Worm (Caenorhabditis elegans) whole organism, L2 larva: Measurements from ENCODE around the gene tsg-101.

ENCODE experiments used
- C34F6.9 ChIP-seq: fragments of 150-350 bp; optimal IDR thresholded peaks from 2 replicates; lab custom pipeline; 2014; ENCODE audit warnings: missing biosample characterization, missing genetic modification characterization
- F13H6.1 ChIP-seq: sonication (generic microtip); optimal IDR thresholded peaks from 2 replicates; lab custom pipeline; 2016; ENCODE audit warnings: missing genetic modification characterization, missing compliant biosample characterization
- R02D3.7 ChIP-seq: fragments of 150-350 bp; optimal IDR thresholded peaks from 2 replicates; lab custom pipeline; 2014; ENCODE audit warnings: missing biosample characterization, missing genetic modification characterization
- ZK546.5 ChIP-seq: sonication (generic microtip); optimal IDR thresholded peaks from 2 replicates; lab custom pipeline; 2017; ENCODE audit warnings: missing biosample characterization, missing genetic modification characterization
- alr-1 ChIP-seq: fragments of 150-350 bp; optimal IDR thresholded peaks from 2 replicates; lab custom pipeline; 2014; ENCODE audit warnings: missing biosample characterization, missing genetic modification characterization
- ama-1 ChIP-seq: fragments of 150-350 bp; optimal IDR thresholded peaks from 2 replicates; lab custom pipeline; 2018; ENCODE audit warnings: inconsistent platforms
- ceh-16 ChIP-seq: fragments of 150-350 bp; optimal IDR thresholded peaks from 2 replicates; lab custom pipeline; 2014; ENCODE audit warnings: missing biosample characterization, missing genetic modification characterization
- ceh-82 ChIP-seq: fragments of 150-350 bp; optimal IDR thresholded peaks from 2 replicates; lab custom pipeline; 2014; ENCODE audit warnings: missing biosample characterization, missing genetic modification characterization
- dmd-4 ChIP-seq: sonication (generic microtip); optimal IDR thresholded peaks from 2 replicates; lab custom pipeline; 2017; ENCODE audit warnings: missing biosample characterization, missing genetic modification characterization
- egl-27 ChIP-seq: sonication (generic microtip); optimal IDR thresholded peaks from 3 replicates; lab custom pipeline; 2017; ENCODE audit warnings: missing biosample characterization, missing genetic modification reagents, missing genetic modification characterization
- elt-3 ChIP-seq: sonication (generic microtip); optimal IDR thresholded peaks from 2 replicates; lab custom pipeline; 2017; ENCODE audit warnings: missing biosample characterization, missing genetic modification characterization
- lin-13 ChIP-seq: fragments of 150-350 bp; optimal IDR thresholded peaks from 2 replicates; lab custom pipeline; 2014; ENCODE audit warnings: missing biosample characterization, missing genetic modification reagents, missing genetic modification characterization
- lsy-2 ChIP-seq, 2 experiments: fragments of 150-350 bp in 1 of 2; sonication (generic microtip) in 1 of 2; optimal IDR thresholded peaks; 2 replicates each; lab custom pipeline; 2014 to 2017; ENCODE audit warnings: missing biosample characterization in 2 of 2, missing genetic modification characterization in 2 of 2
- mbf-1 ChIP-seq: sonication (generic microtip); optimal IDR thresholded peaks from 2 replicates; lab custom pipeline; 2017; ENCODE audit warnings: missing biosample characterization, missing genetic modification characterization
- mdl-1 ChIP-seq, 2 experiments: fragments of 150-350 bp in 1 of 2; sonication (generic microtip) in 1 of 2; optimal IDR thresholded peaks; 2 replicates each; lab custom pipeline; 2017; ENCODE audit warnings: missing biosample characterization in 2 of 2, missing genetic modification characterization in 2 of 2
- nhr-10 ChIP-seq: sonication (generic microtip); optimal IDR thresholded peaks from 2 replicates; lab custom pipeline; 2017; ENCODE audit warnings: missing biosample characterization, missing genetic modification characterization
- nhr-12 ChIP-seq: fragments of 150-350 bp; optimal IDR thresholded peaks from 2 replicates; lab custom pipeline; 2014; ENCODE audit warnings: missing biosample characterization, missing genetic modification characterization
- nhr-23 ChIP-seq: fragments of 150-350 bp; optimal IDR thresholded peaks from 2 replicates; lab custom pipeline; 2014; ENCODE audit warnings: missing biosample characterization, missing genetic modification reagents, missing genetic modification characterization
- nhr-237 ChIP-seq: fragments of 150-350 bp; optimal IDR thresholded peaks from 2 replicates; lab custom pipeline; 2014; ENCODE audit warnings: missing biosample characterization, missing genetic modification characterization
- nhr-25 ChIP-seq: fragments of 150-350 bp; sonication (generic microtip); optimal IDR thresholded peaks from 3 replicates; lab custom pipeline; 2014; ENCODE audit warnings: missing biosample characterization, missing genetic modification characterization
- nhr-77 ChIP-seq: fragments of 150-350 bp; optimal IDR thresholded peaks from 2 replicates; lab custom pipeline; 2014; ENCODE audit warnings: missing biosample characterization, missing genetic modification characterization
- sma-9 ChIP-seq, 2 experiments: fragments of 150-350 bp in 1 of 2; sonication (generic microtip) in 1 of 2; optimal IDR thresholded peaks; 2 replicates each; lab custom pipeline; 2014 to 2016; ENCODE audit warnings: missing genetic modification characterization in 2 of 2, mild to moderate bottlenecking in 1 of 2, missing biosample characterization in 1 of 2, missing compliant biosample characterization in 1 of 2, missing genetic modification reagents in 1 of 2, moderate library complexity in 1 of 2
- snpc-4 ChIP-seq: fragments of 150-350 bp; optimal IDR thresholded peaks from 2 replicates; lab custom pipeline; 2014; ENCODE audit warnings: missing biosample characterization, missing genetic modification characterization
- unc-39 ChIP-seq: fragments of 150-350 bp; optimal IDR thresholded peaks from 2 replicates; lab custom pipeline; 2014; ENCODE audit warnings: missing biosample characterization, missing genetic modification characterization
- unc-62 ChIP-seq: fragments of 150-350 bp; optimal IDR thresholded peaks from 2 replicates; lab custom pipeline; 2014; ENCODE audit warnings: missing biosample characterization, missing genetic modification reagents, missing genetic modification characterization
- zag-1 ChIP-seq: fragments of 150-350 bp; optimal IDR thresholded peaks from 2 replicates; lab custom pipeline; 2014; ENCODE audit warnings: missing biosample characterization, missing genetic modification characterization
- ztf-1 ChIP-seq: fragments of 200-800 bp; sonication (Bioruptor generic); conservative IDR thresholded peaks from 2 replicates; pipeline ENCODE4 v1.3.6; 2022; ENCODE audit warnings: missing genetic modification characterization, missing compliant biosample characterization

Gene tsg-101

DNA sequence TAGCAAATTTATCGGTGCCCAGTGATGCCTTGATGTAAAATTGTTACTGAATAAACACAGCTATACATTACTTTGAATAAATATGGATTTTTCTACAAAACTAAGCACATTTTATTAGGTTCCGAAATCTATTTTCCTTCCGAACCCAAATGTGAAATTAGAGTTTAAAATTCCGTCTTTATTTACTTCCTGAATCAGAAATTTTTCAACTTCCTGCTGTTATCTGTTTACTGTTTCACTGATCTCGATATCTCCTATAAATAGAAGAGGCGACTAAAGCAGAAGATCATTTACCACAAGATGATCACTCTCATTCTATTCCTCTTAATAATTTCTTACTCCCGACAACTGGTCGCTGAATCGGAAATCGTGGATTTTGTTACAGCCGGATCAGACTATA lies 44.6 kb downstream of the tsg-101 start, which contains the start of gene F58E2.2:
TSS of gene F58E2.2 (plus strand) at position 301 of the 400 bp plus-strand sequence.
- TF ChIP-seq ceh-82 (tag; lab: Kevin White, UChicago) (no peak), ztf-1 (no peak), F13H6.1 (tag; lab: Kevin White, UChicago) (no peak), alr-1 (tag; lab: Kevin White, UChicago) (no peak), lin-13 (no peak), zag-1 (tag; lab: Kevin White, UChicago) (no peak), elt-3 (tag; lab: Kevin White, UChicago) (no peak)

DNA sequence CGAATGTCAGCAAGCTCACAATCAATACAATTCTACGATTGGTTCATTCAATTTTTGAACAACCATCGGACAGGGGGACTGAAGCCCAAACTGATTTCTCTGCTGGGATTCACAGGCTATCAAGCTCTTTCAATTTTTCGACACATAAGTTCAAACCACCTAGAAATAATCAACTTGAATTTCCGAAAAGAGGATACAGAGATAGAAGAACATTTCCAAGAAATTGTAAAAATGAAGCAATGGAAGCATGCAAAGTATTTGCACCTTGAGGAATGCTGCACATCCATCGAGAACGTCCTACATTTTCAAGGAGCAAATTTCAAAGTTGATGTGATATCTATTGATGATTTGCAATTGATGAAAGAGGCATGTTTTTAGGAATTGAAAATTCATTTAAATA lies 46.6 kb downstream of the tsg-101 start:
- TF ChIP-seq mbf-1 (tag; lab: Kevin White, UChicago): no peak
- TF ChIP-seq F13H6.1 (tag; lab: Kevin White, UChicago): no peak

DNA sequence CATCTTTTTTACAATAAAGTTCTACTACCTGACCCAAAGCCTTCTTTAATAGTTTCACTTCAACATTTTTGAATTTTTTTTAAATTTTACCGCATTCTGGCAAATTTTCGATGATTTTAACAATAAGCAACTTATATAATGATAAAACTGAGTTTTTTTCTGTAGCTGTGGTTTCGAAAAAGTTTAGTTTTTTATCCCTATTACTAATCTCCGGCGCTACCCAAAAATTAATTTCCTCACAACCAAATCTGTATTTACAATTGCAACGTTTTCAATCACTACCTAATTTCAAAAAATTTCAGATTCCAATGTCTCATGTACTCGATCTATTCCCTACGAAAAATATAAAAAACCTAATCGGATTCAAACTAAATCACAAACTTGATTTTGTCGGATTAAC lies 47.2 kb downstream of the tsg-101 start, which contains the start of gene F58E2.3:
TSS of gene F58E2.3 (plus strand) at position 301 of the 400 bp plus-strand sequence.
- TF ChIP-seq ceh-16 (tag; lab: Kevin White, UChicago) (no peak), ztf-1 (no peak), egl-27 (tag; lab: Kevin White, UChicago) (no peak), unc-62 (GFP tag; lab: Kevin White, UChicago) (no peak), ama-1 (lab: Kevin White, UChicago) (no peak), lin-13 (no peak), mdl-1 (tag; optimal IDR thresholded peaks at IDR 0.05; lab: Kevin White, UChicago) (no peak), alr-1 (tag; lab: Kevin White, UChicago) (no peak), nhr-10 (tag; lab: Kevin White, UChicago) (no peak), ceh-82 (tag; lab: Kevin White, UChicago) (no peak), mbf-1 (tag; lab: Kevin White, UChicago) (no peak), ZK546.5 (tag; lab: Kevin White, UChicago) (no peak), snpc-4 (no peak), C34F6.9 (no peak), R02D3.7 (tag; lab: Kevin White, UChicago) (no peak), nhr-25 (tag; lab: Kevin White, UChicago) (no peak)

DNA sequence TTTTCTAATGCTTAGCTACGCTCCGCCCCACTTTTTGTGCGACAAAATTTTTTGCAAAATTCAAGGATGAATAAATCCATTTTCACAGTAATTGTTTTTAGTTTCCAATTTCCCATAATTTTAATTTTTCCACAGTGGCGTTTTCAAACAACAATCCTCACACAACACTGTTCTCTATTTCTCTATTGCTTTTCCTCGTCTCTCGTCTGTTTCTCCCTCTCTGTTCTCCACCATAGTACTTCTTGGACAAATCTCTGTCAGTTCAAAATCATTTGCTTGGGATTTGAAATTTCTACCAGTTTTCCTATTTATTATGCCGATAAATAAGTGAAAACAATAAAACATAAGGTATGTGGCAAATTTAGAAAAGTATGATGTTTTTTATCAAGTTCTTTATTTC lies 51.1 kb downstream of the tsg-101 start, which contains the start of gene F58E2.4:
TSS of gene F58E2.4 (plus strand) at position 134 of the 400 bp plus-strand sequence.
- TF ChIP-seq lin-13: no peak
- TF ChIP-seq ceh-16 (tag; lab: Kevin White, UChicago): no peak
- no peak for TF ChIP-seq lsy-2 (tag; optimal IDR thresholded peaks at IDR 0.05; lab: Kevin White, UChicago)
- no peak for TF ChIP-seq nhr-23 (tag; lab: Kevin White, UChicago)
- TF ChIP-seq sma-9 (GFP tag; optimal IDR thresholded peaks at IDR 0.05; lab: Kevin White, UChicago): no peak
- no peak for TF ChIP-seq sma-9 (tag; optimal IDR thresholded peaks at IDR 0.05; lab: Kevin White, UChicago)
- no peak for TF ChIP-seq mdl-1 (tag; optimal IDR thresholded peaks at IDR 0.05; lab: Kevin White, UChicago)
- TF ChIP-seq nhr-25 (tag; lab: Kevin White, UChicago): no peak
- TF ChIP-seq unc-62 (GFP tag; lab: Kevin White, UChicago): no peak
- no peak for TF ChIP-seq nhr-77 (tag; lab: Kevin White, UChicago)
- no peak for TF ChIP-seq elt-3 (tag; lab: Kevin White, UChicago)
- TF ChIP-seq unc-39 (tag; lab: Kevin White, UChicago): no peak
- TF ChIP-seq ama-1 (lab: Kevin White, UChicago): no peak
- TF ChIP-seq ZK546.5 (tag; lab: Kevin White, UChicago): no peak
- TF ChIP-seq dmd-4 (tag; lab: Kevin White, UChicago): no peak
- TF ChIP-seq R02D3.7 (tag; lab: Kevin White, UChicago): no peak
- no peak for TF ChIP-seq F13H6.1 (tag; lab: Kevin White, UChicago)
- TF ChIP-seq nhr-12 (tag; lab: Kevin White, UChicago): no peak
- TF ChIP-seq nhr-237: no peak
